Worm (Caenorhabditis elegans): ENCODE data around the gene bbs-2.

Gene bbs-2

DNA sequence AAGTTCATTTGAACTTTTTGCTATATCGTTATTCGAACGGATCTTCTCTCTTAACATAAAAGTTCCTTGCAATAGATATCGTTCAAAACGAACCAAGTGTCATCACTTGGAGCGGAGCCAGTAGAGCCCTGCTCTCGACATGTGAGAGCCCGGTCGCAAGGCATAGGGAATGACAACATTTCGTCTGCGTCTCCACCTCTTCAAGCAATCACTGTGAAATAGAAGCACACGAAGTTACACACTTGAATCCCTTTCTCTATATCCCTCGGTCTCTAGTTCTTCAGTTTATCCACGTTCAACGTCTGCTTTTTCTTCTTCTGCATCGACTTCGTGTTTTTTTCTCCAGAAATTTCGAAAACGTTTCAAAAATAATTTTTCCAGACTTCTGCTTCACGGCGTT is 30.5 kb upstream of the bbs-2 start, which contains the start of gene C49H3.6:
C49H3.6 (plus strand) TSS at position 380 of the 400 bp plus-strand sequence.
- no peak for TF ChIP-seq snpc-4 (tag; optimal IDR thresholded peaks at IDR 0.05)
- 0 out of 2 replicates have a peak, but pooled peaks have one; percentile 22 for TF ChIP-seq dmd-6 (GFP tag; IDR thresholded peaks at IDR 0.05)
- no peak for TF ChIP-seq F26F4.8 (GFP tag; conservative IDR thresholded peaks at IDR 0.05)
- no peak for TF ChIP-seq rbr-2 (tag; optimal IDR thresholded peaks at IDR 0.05)
- TF ChIP-seq aha-1 (tag): no peak
- TF ChIP-seq pha-4 (GFP tag; IDR thresholded peaks at IDR 0.05): peak; percentile 17; the same call in 1 of the 2 replicates
- TF ChIP-seq pha-4 (tag; optimal IDR thresholded peaks at IDR 0.05): no peak
- no peak for TF ChIP-seq lin-13 (GFP tag; optimal IDR thresholded peaks at IDR 0.05)
- no peak for TF ChIP-seq zip-2 (tag; optimal IDR thresholded peaks at IDR 0.05)
- TF ChIP-seq arid-1 (GFP tag; conservative IDR thresholded peaks at IDR 0.05): no peak
- peak; percentile 25 for TF ChIP-seq mep-1 (tag; optimal IDR thresholded peaks at IDR 0.05)
- TF ChIP-seq ctbp-1 (GFP tag; IDR thresholded peaks at IDR 0.05): no peak
- TF ChIP-seq lin-38 (GFP tag; IDR thresholded peaks at IDR 0.05): no peak
- TF ChIP-seq tag-97 (GFP tag; IDR thresholded peaks at IDR 0.05): no peak
- no peak for TF ChIP-seq R02D3.7 (tag; optimal IDR thresholded peaks at IDR 0.05)
- peak in 1 of 2 experiments; percentile 37 for TF ChIP-seq mdl-1 (tag; optimal IDR thresholded peaks at IDR 0.05)
- TF ChIP-seq snpc-1.2 (GFP tag; IDR thresholded peaks at IDR 0.05): no peak
- no peak for TF ChIP-seq nhr-237 (tag; optimal IDR thresholded peaks at IDR 0.05)
- peak; percentile 28 for TF ChIP-seq mxl-3 (GFP tag; optimal IDR thresholded peaks at IDR 0.05)
- no peak for TF ChIP-seq saeg-2 (GFP tag; IDR thresholded peaks at IDR 0.05)
- TF ChIP-seq daf-16 (GFP tag; optimal IDR thresholded peaks at IDR 0.05): peak in 1 of 2 experiments; percentile 25
- no peak for TF ChIP-seq daf-16 (tag; optimal IDR thresholded peaks at IDR 0.05)
- TF ChIP-seq aly-2 (tag; optimal IDR thresholded peaks at IDR 0.05): no peak
- no peak for TF ChIP-seq zag-1 (tag; optimal IDR thresholded peaks at IDR 0.05)
- peak; percentile 67; the same call in 1 of the 2 replicates for TF ChIP-seq hmg-1.1 (GFP tag; IDR thresholded peaks at IDR 0.05)
- TF ChIP-seq mdt-29 (GFP tag; IDR thresholded peaks at IDR 0.05): no peak
- no peak for TF ChIP-seq dpl-1 (GFP tag; optimal IDR thresholded peaks at IDR 0.05)
- peak in 1 of 2 experiments; percentile 75 for TF ChIP-seq lsy-2 (tag; optimal IDR thresholded peaks at IDR 0.05)
- TF ChIP-seq hlh-30 (tag; optimal IDR thresholded peaks at IDR 0.05; ENCODE audit: insufficient read depth): peak; percentile 86
- TF ChIP-seq nhr-11 (tag; optimal IDR thresholded peaks at IDR 0.05): peak; percentile 30
- no peak for TF ChIP-seq daf-12 (tag; optimal IDR thresholded peaks at IDR 0.05)
- peak; percentile 37 for TF ChIP-seq hlh-11 (tag; optimal IDR thresholded peaks at IDR 0.05)
- TF ChIP-seq hif-1 (tag; optimal IDR thresholded peaks at IDR 0.05): peak in 1 of 2 experiments; percentile 6
- 0 out of 2 replicates have a peak, but pooled peaks have one; percentile 32 for TF ChIP-seq egl-43 (GFP tag; IDR thresholded peaks at IDR 0.05)
- no peak for TF ChIP-seq lir-3 (tag; optimal IDR thresholded peaks at IDR 0.05)
- no peak for TF ChIP-seq tra-1 (GFP tag; IDR thresholded peaks at IDR 0.05)
- peak; percentile 37 for TF ChIP-seq mes-2 (tag; optimal IDR thresholded peaks at IDR 0.05; ENCODE audit: poor library complexity, severe bottlenecking)

DNA sequence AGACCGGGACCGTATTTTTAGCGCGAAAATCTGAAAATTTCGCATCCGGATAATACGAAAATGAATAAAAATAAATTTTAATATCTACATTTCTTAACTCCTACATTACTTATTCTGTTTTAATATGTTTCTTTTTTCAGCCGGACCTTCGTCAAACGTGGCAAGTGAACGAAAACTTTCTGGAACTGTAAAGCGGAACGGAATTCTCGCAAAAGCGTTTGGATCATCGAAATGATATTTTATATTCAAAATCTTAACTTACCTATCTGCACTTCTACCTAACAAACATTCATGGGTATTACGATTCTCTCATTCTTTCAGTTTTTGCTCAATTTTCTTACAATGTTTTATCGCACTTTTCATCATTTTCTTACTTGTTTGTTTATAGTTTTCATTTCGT is 27.2 kb upstream of the bbs-2 start:
- TF ChIP-seq zag-1 (tag; optimal IDR thresholded peaks at IDR 0.05) (no peak), rbr-2 (tag; optimal IDR thresholded peaks at IDR 0.05) (no peak), egl-43 (GFP tag; IDR thresholded peaks at IDR 0.05) (no peak), pha-4 (GFP tag; IDR thresholded peaks at IDR 0.05) (no peak), pha-4 (tag; optimal IDR thresholded peaks at IDR 0.05) (no peak), hif-1 (tag; optimal IDR thresholded peaks at IDR 0.05) (no peak), F37D6.2 (tag; optimal IDR thresholded peaks at IDR 0.05) (no peak), mxl-2 (GFP tag; conservative IDR thresholded peaks at IDR 0.05) (no peak), madf-5 (GFP tag; IDR thresholded peaks at IDR 0.05) (no peak), jun-1 (tag; optimal IDR thresholded peaks at IDR 0.05) (no peak), fos-1 (tag; optimal IDR thresholded peaks at IDR 0.05) (no peak), Y75B8A.6 (GFP tag; IDR thresholded peaks at IDR 0.05) (no peak), saeg-2 (GFP tag; IDR thresholded peaks at IDR 0.05) (no peak), ceh-32 (tag; optimal IDR thresholded peaks at IDR 0.05; ENCODE audit: poor library complexity) (no peak), unc-130 (GFP tag; optimal IDR thresholded peaks at IDR 0.05) (no peak), ztf-7 (tag; optimal IDR thresholded peaks at IDR 0.05) (no peak), nhr-102 (tag; optimal IDR thresholded peaks at IDR 0.05) (no peak), skn-1 (tag; optimal IDR thresholded peaks at IDR 0.05) (no peak), lin-39 (tag; optimal IDR thresholded peaks at IDR 0.05) (no peak), pqm-1 (tag; optimal IDR thresholded peaks at IDR 0.05) (no peak)
